Worm (Caenorhabditis elegans) whole organism, L4 larva: ENCODE data around the gene hpr-9.

Source experiments
- dmd-9 ChIP-seq: fragments of 200-800 bp; sonication (Bioruptor generic); IDR thresholded peaks from 2 replicates; pipeline ENCODE4 v1.3.6; 2022; ENCODE audit warnings: missing genetic modification reagents, missing genetic modification characterization, missing compliant biosample characterization
- lim-7 ChIP-seq: fragments of 200-800 bp; sonication (Bioruptor generic); IDR thresholded peaks from 2 replicates; pipeline ENCODE4 v1.3.6; 2022; ENCODE audit warnings: missing genetic modification characterization, missing compliant biosample characterization
- lin-15B ChIP-seq: fragments of 150-350 bp; sonication (generic microtip); optimal IDR thresholded peaks from 3 replicates; lab custom pipeline; 2014; ENCODE audit warnings: missing biosample characterization, missing genetic modification characterization
- lsy-2 ChIP-seq, 2 experiments: fragments of 150-350 bp in 1 of 2; sonication (generic microtip) in 1 of 2; optimal IDR thresholded peaks; 2 replicates each; lab custom pipeline; 2014 to 2017; ENCODE audit warnings: missing biosample characterization in 2 of 2, missing genetic modification characterization in 2 of 2
- madf-5 ChIP-seq, 2 experiments: fragments of 200-800 bp; sonication (Bioruptor generic); IDR thresholded peaks; 2 replicates each; pipeline ENCODE4 v1.3.6; 2022; ENCODE audit warnings: missing compliant biosample characterization in 2 of 2, missing genetic modification characterization in 2 of 2
- mdl-1 ChIP-seq, 2 experiments: fragments of 150-350 bp in 1 of 2; sonication (generic microtip) in 1 of 2; optimal IDR thresholded peaks; 2 replicates each; lab custom pipeline; 2014 to 2017; ENCODE audit warnings: missing biosample characterization in 2 of 2, missing genetic modification characterization in 2 of 2
- mep-1 ChIP-seq: fragments of 150-350 bp; sonication (generic microtip); optimal IDR thresholded peaks from 3 replicates; lab custom pipeline; 2014; ENCODE audit warnings: missing biosample characterization, missing genetic modification characterization
- pha-4 ChIP-seq, 2 experiments: fragments of 150-350 bp in 1 of 2; fragments of 200-800 bp in 1 of 2; sonication (Bioruptor generic) in 1 of 2; IDR thresholded peaks in 1 of 2; optimal IDR thresholded peaks in 1 of 2; 2 replicates each; pipeline versions ENCODE4 v1.3.6 to Lab custom; 2014 to 2022; ENCODE audit warnings: missing genetic modification characterization in 2 of 2, missing genetic modification reagents in 2 of 2, missing biosample characterization in 1 of 2, missing compliant biosample characterization in 1 of 2
- unc-62 ChIP-seq, 3 experiments: fragments of 150-350 bp in 1 of 3; sonication (generic microtip); optimal IDR thresholded peaks in 2 of 3; peaks in 1 of 3; 1 replicate in 1 of 3; 2 replicates in 2 of 3; lab custom pipeline; 2014 to 2017; ENCODE audit warnings: missing biosample characterization in 3 of 3, missing genetic modification characterization in 3 of 3, missing genetic modification reagents in 3 of 3, missing genotype in 1 of 3

DNA sequence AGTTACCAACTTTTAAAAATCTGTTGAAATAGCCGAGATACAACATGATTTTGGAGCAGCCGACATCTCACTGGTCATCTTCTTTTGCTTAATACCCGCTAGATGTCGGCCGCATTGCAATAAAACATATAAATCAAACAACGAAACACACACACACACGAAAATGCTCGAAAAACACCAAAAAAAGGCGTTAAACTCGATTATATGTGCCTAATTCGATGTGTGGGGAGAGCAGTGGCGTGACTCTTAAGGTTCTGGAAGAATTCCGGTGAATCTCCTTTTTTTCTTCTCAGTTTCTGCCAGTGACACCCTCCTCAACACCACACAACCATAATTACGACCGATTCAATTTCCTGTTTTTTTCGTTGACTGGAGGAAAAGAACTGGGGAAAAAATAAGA lies 41.1 kb upstream of the hpr-9 start:
- TF ChIP-seq lim-7 (GFP tag; lab: Robert Waterston, UW) (no peak), pha-4 (GFP tag; IDR thresholded peaks at IDR 0.05; lab: Robert Waterston, UW) (no peak), pha-4 (tag; optimal IDR thresholded peaks at IDR 0.05; lab: Kevin White, UChicago) (no peak), lsy-2 (tag; optimal IDR thresholded peaks at IDR 0.05; lab: Kevin White, UChicago) (no peak), dmd-9 (no peak), madf-5 (GFP tag; IDR thresholded peaks at IDR 0.05; lab: Robert Waterston, UW) (no peak), lin-15B (tag; lab: Kevin White, UChicago) (no peak), unc-62 (GFP tag; optimal IDR thresholded peaks at IDR 0.05 in 1 of 2; lab: Kevin White, UChicago) (no peak), unc-62 (tag; optimal IDR thresholded peaks at IDR 0.05; lab: Kevin White, UChicago) (no peak), mep-1 (tag; lab: Kevin White, UChicago) (no peak), mdl-1 (tag; optimal IDR thresholded peaks at IDR 0.05; lab: Kevin White, UChicago) (no peak)
